Fruit fly (Drosophila melanogaster) whole organism, embryonic: ENCODE results near the gene Sgt1.
A peak's percentile ranks its signal among the peaks of the same experiment; 100 is the strongest.

Source experiments
- Atf6 ChIP-seq: fragments of 200-800 bp; sonication (Bioruptor generic); IDR thresholded peaks from 2 replicates; pipeline ENCODE4 v1.3.6; 2022; ENCODE audit warnings: missing biosample characterization, missing genetic modification characterization
- Bdp1 ChIP-seq: fragments of 200-800 bp; sonication (Bioruptor generic); optimal IDR thresholded peaks from 3 replicates; lab custom pipeline; 2016; ENCODE audit warnings: missing biosample characterization, missing genetic modification characterization
- CG12744 ChIP-seq: fragments of 200-800 bp; sonication (Bioruptor generic); optimal IDR thresholded peaks from 2 replicates; lab custom pipeline; 2016; ENCODE audit warnings: missing biosample characterization, missing genetic modification characterization
- CG12769 ChIP-seq: fragments of 200-800 bp; sonication (Bioruptor generic); optimal IDR thresholded peaks from 2 replicates; lab custom pipeline; 2019; ENCODE audit warnings: missing biosample characterization, mild to moderate bottlenecking, missing genetic modification characterization, moderate library complexity
- CG13123 ChIP-seq: fragments of 200-800 bp; sonication (Bioruptor generic); optimal IDR thresholded peaks from 2 replicates; lab custom pipeline; 2016; ENCODE audit warnings: missing biosample characterization, missing genetic modification characterization
- CG15269 ChIP-seq: fragments of 200-800 bp; sonication (Bioruptor generic); optimal IDR thresholded peaks from 2 replicates; lab custom pipeline; 2018; ENCODE audit warnings: missing biosample characterization, mild to moderate bottlenecking, missing genetic modification characterization, moderate library complexity
- CG17829 ChIP-seq: fragments of 200-800 bp; optimal IDR thresholded peaks from 2 replicates; lab custom pipeline; 2019; ENCODE audit warnings: missing biosample characterization, mild to moderate bottlenecking, missing genetic modification characterization, moderate library complexity
- CG17912 ChIP-seq: fragments of 200-800 bp; sonication (Bioruptor generic); optimal IDR thresholded peaks from 2 replicates; lab custom pipeline; 2018; ENCODE audit warnings: missing biosample characterization, mild to moderate bottlenecking, missing genetic modification characterization
- CG31365 ChIP-seq: fragments of 200-800 bp; sonication (Bioruptor generic); optimal IDR thresholded peaks from 2 replicates; lab custom pipeline; 2018; ENCODE audit warnings: missing biosample characterization, mild to moderate bottlenecking, missing genetic modification characterization
- CG3281 ChIP-seq: fragments of 200-800 bp; sonication (Bioruptor generic); optimal IDR thresholded peaks from 3 replicates; lab custom pipeline; 2017; ENCODE audit warnings: missing biosample characterization, mild to moderate bottlenecking, missing genetic modification characterization
- CG3847 ChIP-seq: fragments of 200-800 bp; sonication (Bioruptor generic); IDR thresholded peaks from 2 replicates; pipeline ENCODE4 v1.3.6; 2022; ENCODE audit warnings: missing biosample characterization, missing genetic modification characterization
- CG7745 ChIP-seq: fragments of 200-800 bp; sonication (Bioruptor generic); optimal IDR thresholded peaks from 2 replicates; lab custom pipeline; 2018; ENCODE audit warnings: missing biosample characterization, mild to moderate bottlenecking, missing genetic modification characterization, moderate library complexity
- CG7786 ChIP-seq: fragments of 200-800 bp; sonication (Bioruptor generic); optimal IDR thresholded peaks from 2 replicates; lab custom pipeline; 2016; ENCODE audit warnings: missing biosample characterization, missing genetic modification characterization
- CG7987 ChIP-seq: fragments of 200-800 bp; sonication (Bioruptor generic); optimal IDR thresholded peaks from 2 replicates; lab custom pipeline; 2018; ENCODE audit warnings: missing biosample characterization, mild to moderate bottlenecking, missing genetic modification characterization, moderate library complexity
- CG8089 ChIP-seq: fragments of 200-800 bp; sonication (Bioruptor generic); optimal IDR thresholded peaks from 3 replicates; lab custom pipeline; 2016; ENCODE audit warnings: missing biosample characterization, missing genetic modification characterization
- CG8290 ChIP-seq, 3 experiments: fragments of 200-800 bp; sonication (Bioruptor generic); optimal IDR thresholded peaks; 2 replicates each; lab custom pipeline; 2016 to 2019; ENCODE audit warnings: missing biosample characterization in 3 of 3, missing genetic modification characterization in 3 of 3, mild to moderate bottlenecking in 2 of 3, moderate library complexity in 1 of 3
- Camta ChIP-seq: fragments of 200-800 bp; sonication (Bioruptor generic); optimal IDR thresholded peaks from 2 replicates; lab custom pipeline; 2016; ENCODE audit warnings: missing biosample characterization, missing genetic modification characterization
- Dip2 ChIP-seq: fragments of 200-800 bp; sonication (Bioruptor generic); IDR thresholded peaks from 2 replicates; pipeline ENCODE4 v1.3.6; 2022; ENCODE audit warnings: missing biosample characterization, missing genetic modification characterization
- Fer3 ChIP-seq: fragments of 200-800 bp; sonication (Bioruptor generic); optimal IDR thresholded peaks from 2 replicates; lab custom pipeline; 2018; ENCODE audit warnings: missing biosample characterization, mild to moderate bottlenecking, missing genetic modification characterization, moderate library complexity
- GATAe ChIP-seq: fragments of 200-800 bp; sonication (Bioruptor generic); conservative IDR thresholded peaks from 2 replicates; pipeline ENCODE4 v1.3.6; 2022; ENCODE audit warnings: missing biosample characterization, missing genetic modification characterization
- HLH4C ChIP-seq: fragments of 200-800 bp; sonication (Bioruptor generic); IDR thresholded peaks from 3 replicates; pipeline ENCODE4 v1.3.6; 2022; ENCODE audit warnings: missing biosample characterization, missing genetic modification characterization; ENCODE audit not compliant: partially characterized antibody
- HLHmδ ChIP-seq: fragments of 200-800 bp; sonication (Bioruptor generic); optimal IDR thresholded peaks from 2 replicates; lab custom pipeline; 2018; ENCODE audit warnings: missing biosample characterization, mild to moderate bottlenecking, missing genetic modification characterization, moderate library complexity
- Hey ChIP-seq: fragments of 200-800 bp; sonication (Bioruptor generic); optimal IDR thresholded peaks from 3 replicates; lab custom pipeline; 2018; ENCODE audit warnings: missing biosample characterization, mild to moderate bottlenecking, missing genetic modification characterization
- Oli ChIP-seq: fragments of 200-800 bp; sonication (Bioruptor generic); optimal IDR thresholded peaks from 2 replicates; lab custom pipeline; 2018; ENCODE audit warnings: missing biosample characterization, mild to moderate bottlenecking, missing genetic modification characterization, moderate library complexity
- Rx ChIP-seq: fragments of 200-800 bp; sonication (Bioruptor generic); IDR thresholded peaks from 2 replicates; pipeline ENCODE4 v1.3.6; 2022; ENCODE audit warnings: missing biosample characterization, missing genetic modification characterization
- Sry-β ChIP-seq: fragments of 200-800 bp; sonication (Bioruptor generic); optimal IDR thresholded peaks from 2 replicates; lab custom pipeline; 2018; ENCODE audit warnings: missing biosample characterization, mild to moderate bottlenecking, missing genetic modification characterization, moderate library complexity
- Xbp1 ChIP-seq: fragments of 200-800 bp; sonication (Bioruptor generic); optimal IDR thresholded peaks from 3 replicates; lab custom pipeline; 2016; ENCODE audit warnings: missing biosample characterization, mild to moderate bottlenecking, missing genetic modification characterization
- abd-A ChIP-seq: fragments of 200-800 bp; sonication (Bioruptor generic); optimal IDR thresholded peaks from 3 replicates; lab custom pipeline; 2019; ENCODE audit warnings: missing biosample characterization, mild to moderate bottlenecking, missing genetic modification characterization, moderate library complexity
- amos ChIP-seq: fragments of 200-800 bp; sonication (Bioruptor generic); IDR thresholded peaks from 2 replicates; pipeline ENCODE4 v1.3.6; 2022; ENCODE audit warnings: missing biosample characterization, missing genetic modification characterization; ENCODE audit not compliant: partially characterized antibody
- ara ChIP-seq: fragments of 200-800 bp; sonication (Bioruptor generic); IDR thresholded peaks from 2 replicates; pipeline ENCODE4 v1.3.6; 2022; ENCODE audit warnings: missing biosample characterization, missing genetic modification characterization
- cg ChIP-seq: fragments of 200-800 bp; sonication (Bioruptor generic); optimal IDR thresholded peaks from 3 replicates; lab custom pipeline; 2019; ENCODE audit warnings: missing biosample characterization, mild to moderate bottlenecking, missing genetic modification characterization, moderate library complexity
- chinmo ChIP-seq: fragments of 200-800 bp; sonication (Bioruptor generic); IDR thresholded peaks from 4 replicates; pipeline ENCODE4 v1.3.6; 2022; ENCODE audit warnings: missing biosample characterization, missing genetic modification characterization; ENCODE audit not compliant: partially characterized antibody
- ci ChIP-seq: fragments of 200-800 bp; sonication (Bioruptor generic); IDR thresholded peaks from 3 replicates; pipeline ENCODE4 v1.3.6; 2022; ENCODE audit warnings: missing biosample characterization, missing genetic modification characterization
- ems ChIP-seq: fragments of 200-800 bp; sonication (Bioruptor generic); optimal IDR thresholded peaks from 3 replicates; lab custom pipeline; 2016; ENCODE audit warnings: missing biosample characterization, missing genetic modification characterization
- en ChIP-seq: fragments of 200-800 bp; sonication (Bioruptor generic); optimal IDR thresholded peaks from 2 replicates; lab custom pipeline; 2016; ENCODE audit warnings: missing biosample characterization, missing genetic modification characterization
- esg ChIP-seq: fragments of 200-800 bp; sonication (Bioruptor generic); conservative IDR thresholded peaks from 2 replicates; pipeline ENCODE4 v1.3.6; 2022; ENCODE audit warnings: missing biosample characterization, missing genetic modification characterization
- fd64A ChIP-seq: fragments of 200-800 bp; sonication (Bioruptor generic); optimal IDR thresholded peaks from 3 replicates; lab custom pipeline; 2018; ENCODE audit warnings: missing biosample characterization, mild to moderate bottlenecking, missing genetic modification characterization
- gro ChIP-seq: fragments of 200-800 bp; sonication (Bioruptor generic); optimal IDR thresholded peaks from 2 replicates; lab custom pipeline; 2016; ENCODE audit warnings: missing biosample characterization, missing genetic modification characterization
- kni ChIP-seq: fragments of 200-800 bp; sonication (Bioruptor generic); optimal IDR thresholded peaks from 3 replicates; lab custom pipeline; 2017; ENCODE audit warnings: mild to moderate bottlenecking, missing biosample characterization, missing genetic modification reagents, missing genetic modification characterization
- nmo ChIP-seq: fragments of 200-800 bp; sonication (Bioruptor generic); optimal IDR thresholded peaks from 2 replicates; lab custom pipeline; 2018; ENCODE audit warnings: missing biosample characterization, mild to moderate bottlenecking, missing genetic modification characterization, moderate library complexity
- oc ChIP-seq: fragments of 200-800 bp; sonication (Bioruptor generic); optimal IDR thresholded peaks from 2 replicates; lab custom pipeline; 2018; ENCODE audit warnings: missing biosample characterization, mild to moderate bottlenecking, missing genetic modification characterization, moderate library complexity
- otp ChIP-seq: fragments of 200-800 bp; sonication (Bioruptor generic); IDR thresholded peaks from 3 replicates; pipeline ENCODE4, ENCODE4 v1.3.6; 2022; ENCODE audit warnings: missing biosample characterization, missing genetic modification characterization
- p53 ChIP-seq: fragments of 200-800 bp; sonication (Bioruptor generic); optimal IDR thresholded peaks from 2 replicates; lab custom pipeline; 2016; ENCODE audit warnings: missing biosample characterization, missing genetic modification characterization
- pho ChIP-seq: fragments of 200-800 bp; sonication (Bioruptor generic); optimal IDR thresholded peaks from 2 replicates; lab custom pipeline; 2016; ENCODE audit warnings: missing biosample characterization, missing genetic modification characterization
- prd ChIP-seq, 3 experiments: fragments of >200 bp in 2 of 3; fragments of 200-800 bp in 1 of 3; sonication (Bioruptor generic) in 1 of 3; optimal IDR thresholded peaks in 2 of 3; IDR thresholded peaks in 1 of 3; 2 replicates in 2 of 3; 3 replicates in 1 of 3; pipeline versions ENCODE4 v1.3.6 to Lab custom; 2017 to 2022; ENCODE audit warnings: missing biosample characterization in 1 of 3, missing genetic modification characterization in 1 of 3
- repo ChIP-seq: fragments of 200-800 bp; sonication (Bioruptor generic); optimal IDR thresholded peaks from 2 replicates; lab custom pipeline; 2016; ENCODE audit warnings: missing biosample characterization, missing genetic modification characterization
- scrt ChIP-seq: fragments of 200-800 bp; sonication (Bioruptor generic); optimal IDR thresholded peaks from 2 replicates; lab custom pipeline; 2018; ENCODE audit warnings: missing biosample characterization, mild to moderate bottlenecking, missing genetic modification characterization, moderate library complexity
- slou ChIP-seq: fragments of 200-800 bp; sonication (Bioruptor generic); optimal IDR thresholded peaks from 3 replicates; lab custom pipeline; 2016; ENCODE audit warnings: missing biosample characterization, missing genetic modification characterization
- z ChIP-seq: fragments of 200-800 bp; sonication (Bioruptor generic); IDR thresholded peaks from 3 replicates; pipeline ENCODE4 v1.3.6; 2022; ENCODE audit warnings: missing biosample characterization, missing genetic modification characterization

Sgt1 gene

DNA sequence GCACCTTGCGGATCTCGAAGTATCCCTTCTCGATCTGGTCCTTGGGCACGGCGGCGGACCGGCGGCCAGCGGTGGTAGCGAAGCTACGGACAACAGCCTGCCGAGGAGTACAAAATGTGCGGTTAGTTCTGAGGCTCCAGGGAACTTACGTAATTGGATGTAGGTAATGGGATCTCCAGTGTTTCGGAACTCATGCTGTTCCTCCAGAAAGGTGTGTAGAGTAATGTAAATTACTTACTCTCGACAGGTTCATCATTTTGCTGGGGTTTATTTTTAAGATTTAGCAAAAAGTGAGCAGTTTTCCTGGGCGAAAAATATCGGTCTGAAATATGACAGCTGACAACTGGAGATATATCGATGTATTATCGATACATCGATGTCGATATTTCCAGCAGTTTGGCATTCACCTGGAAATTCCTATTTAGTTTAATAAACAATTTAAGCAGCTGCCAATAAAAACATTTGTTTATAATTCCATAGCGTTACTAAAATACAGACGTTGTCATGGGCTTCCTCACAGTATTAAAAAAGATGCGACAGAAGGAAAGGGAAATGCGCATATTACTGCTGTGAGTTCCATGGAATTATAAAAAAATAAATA lies 35.7 kb upstream of the Sgt1 start, which contains the start of the genes COX7A and Arl2 (continued):
- TF ChIP-seq CG12769 (tag; lab: Kevin White, UChicago) (no peak), HLH4C (GFP tag; lab: Robert Waterston, UW) (peak; percentile 90), GATAe (GFP tag; lab: Robert Waterston, UW) (no peak), CG31365 (tag; lab: Kevin White, UChicago) (peak; percentile 8), pho (GFP tag; lab: Kevin White, UChicago) (no peak), ara (GFP tag; lab: Robert Waterston, UW) (no peak), z (GFP tag; lab: Robert Waterston, UW) (no peak), kni (GFP tag; lab: Kevin White, UChicago) (no peak), CG7745 (tag; lab: Kevin White, UChicago) (no peak), ci (no peak), otp (GFP tag; lab: Robert Waterston, UW) (no peak), p53 (no peak), gro (GFP tag; lab: Kevin White, UChicago) (no peak), abd-A (no peak), chinmo (peak; percentile 83; the same call in 3 of the 4 replicates), scrt (GFP tag; lab: Kevin White, UChicago) (no peak), Dip2 (GFP tag; lab: Robert Waterston, UW) (no peak), fd64A (GFP tag; lab: Kevin White, UChicago) (no peak), CG17912 (GFP tag; lab: Kevin White, UChicago) (no peak), CG8290 (GFP tag; optimal IDR thresholded peaks at IDR 0.05; lab: Kevin White, UChicago) (no peak), CG8290 (tag; optimal IDR thresholded peaks at IDR 0.05; lab: Kevin White, UChicago) (no peak), HLHmδ (GFP tag; lab: Kevin White, UChicago) (no peak), Sry-β (GFP tag; lab: Kevin White, UChicago) (no peak), cg (GFP tag; lab: Kevin White, UChicago) (no peak), en (no peak), Camta (GFP tag; lab: Kevin White, UChicago) (no peak), CG8089 (GFP tag; lab: Kevin White, UChicago) (no peak), oc (no peak), Hey (tag; lab: Kevin White, UChicago) (no peak), Atf6 (GFP tag; lab: Robert Waterston, UW) (0 out of 2 replicates have a peak, but pooled peaks have one; percentile 23), CG7987 (GFP tag; lab: Kevin White, UChicago) (no peak), slou (GFP tag; lab: Kevin White, UChicago) (no peak), CG3847 (no peak), Fer3 (tag; lab: Kevin White, UChicago) (no peak), CG12744 (GFP tag; lab: Kevin White, UChicago) (no peak), Rx (GFP tag; lab: Robert Waterston, UW) (no peak), Bdp1 (GFP tag; lab: Kevin White, UChicago) (no peak), amos (GFP tag; lab: Robert Waterston, UW) (peak; percentile 96), CG17829 (tag; lab: Kevin White, UChicago) (peak; percentile 22), CG15269 (tag; lab: Kevin White, UChicago) (no peak), nmo (peak; percentile 27), ems (GFP tag; lab: Kevin White, UChicago) (no peak), CG3281 (GFP tag; lab: Kevin White, UChicago) (no peak), CG13123 (GFP tag; lab: Kevin White, UChicago) (no peak), esg (GFP tag; lab: Robert Waterston, UW) (no peak), CG7786 (GFP tag; lab: Kevin White, UChicago) (no peak), repo (GFP tag; lab: Kevin White, UChicago) (no peak), Oli (tag; lab: Kevin White, UChicago) (no peak), prd (optimal IDR thresholded peaks at IDR 0.05; lab: Kevin White, UChicago) (no peak), prd (GFP tag; IDR thresholded peaks at IDR 0.05; lab: Robert Waterston, UW) (no peak), Xbp1 (no peak)
